Worm (Caenorhabditis elegans) whole organism, midembryonic: ENCODE measurements around the gene C17C3.15.

Experiments used
- T22C8.4 ChIP-seq: fragments of 200-800 bp; sonication (Bioruptor generic); IDR thresholded peaks from 2 replicates; pipeline ENCODE4 v1.3.6; 2022; ENCODE audit warnings: missing genetic modification characterization, missing compliant biosample characterization
- cog-1 ChIP-seq: sonication (generic microtip); optimal IDR thresholded peaks from 2 replicates; lab custom pipeline; 2016; ENCODE audit warnings: missing genetic modification characterization, missing compliant biosample characterization
- flt-1 ChIP-seq: fragments of 200-800 bp; sonication (Bioruptor generic); IDR thresholded peaks from 2 replicates; pipeline ENCODE4 v1.3.6; 2022; ENCODE audit warnings: missing genetic modification characterization, missing compliant biosample characterization
- tab-1 ChIP-seq: fragments of 200-800 bp; sonication (Bioruptor generic); IDR thresholded peaks from 2 replicates; pipeline ENCODE4 v1.3.6; 2022; ENCODE audit warnings: missing genetic modification characterization, missing compliant biosample characterization
- ztf-29 ChIP-seq: fragments of 200-800 bp; sonication (Bioruptor generic); IDR thresholded peaks from 2 replicates; pipeline ENCODE4 v1.3.6; 2022; ENCODE audit warnings: missing genetic modification reagents, missing genetic modification characterization, missing compliant biosample characterization

DNA sequence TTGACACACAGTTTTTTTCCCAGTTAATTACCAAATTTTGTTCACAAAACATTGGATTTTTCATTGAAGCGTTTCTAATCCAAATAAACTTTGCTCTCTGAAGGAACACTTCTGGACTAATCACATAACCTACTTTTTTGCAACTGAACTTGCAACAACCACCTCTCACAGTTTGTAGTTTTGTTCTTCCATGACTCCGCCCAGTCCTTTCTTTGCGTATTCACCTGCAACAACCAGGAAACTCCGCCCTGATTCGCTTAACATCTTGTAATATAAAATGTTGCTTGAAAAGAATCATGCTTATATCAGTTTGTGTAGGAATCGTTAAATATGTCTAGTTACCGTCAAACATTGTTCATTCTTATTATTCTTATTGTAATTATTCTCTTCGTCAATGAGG, 14.0 kb upstream of the C17C3.15 start, which contains the start of gene ins-11:
- no peak for TF ChIP-seq flt-1 (GFP tag; lab: Robert Waterston, UW)
- TF ChIP-seq cog-1: no peak
- no peak for TF ChIP-seq ztf-29 (GFP tag; lab: Robert Waterston, UW)
- TF ChIP-seq tab-1 (GFP tag; lab: Robert Waterston, UW): no peak
- no peak for TF ChIP-seq T22C8.4 (GFP tag; lab: Robert Waterston, UW)
